Worm (Caenorhabditis elegans) whole organism, L1 larva: Measurements from ENCODE around the gene dos-3.

Experiments
- aha-1 ChIP-seq: fragments of 150-350 bp; optimal IDR thresholded peaks from 2 replicates; lab custom pipeline; 2014; ENCODE audit warnings: missing biosample characterization, missing genetic modification characterization
- ces-1 ChIP-seq: fragments of 150-350 bp; optimal IDR thresholded peaks from 2 replicates; lab custom pipeline; 2014; ENCODE audit warnings: missing biosample characterization, missing genetic modification reagents, missing genetic modification characterization
- efl-1 ChIP-seq, 4 experiments: fragments of 150-350 bp; optimal IDR thresholded peaks in 3 of 4; peaks in 1 of 4; 1 replicate in 1 of 4; 2 replicates in 3 of 4; lab custom pipeline; 2014; ENCODE audit warnings: missing biosample characterization in 2 of 4, missing genetic modification characterization in 2 of 4, missing genetic modification reagents in 2 of 4
- fkh-8 ChIP-seq: sonication (generic microtip); optimal IDR thresholded peaks from 2 replicates; lab custom pipeline; 2016; ENCODE audit warnings: mild to moderate bottlenecking, missing genetic modification characterization, missing compliant biosample characterization
- hlh-4 ChIP-seq: sonication (generic microtip); optimal IDR thresholded peaks from 2 replicates; lab custom pipeline; 2016; ENCODE audit warnings: mild to moderate bottlenecking, missing genetic modification characterization, missing compliant biosample characterization
- nhr-77 ChIP-seq: fragments of 150-350 bp; optimal IDR thresholded peaks from 2 replicates; lab custom pipeline; 2014; ENCODE audit warnings: missing biosample characterization, missing genetic modification characterization
- rnt-1 ChIP-seq: sonication (generic microtip); optimal IDR thresholded peaks from 2 replicates; lab custom pipeline; 2016; ENCODE audit warnings: mild to moderate bottlenecking, missing genetic modification characterization, moderate library complexity, missing compliant biosample characterization
- skn-1 ChIP-seq: fragments of 150-350 bp; optimal IDR thresholded peaks from 2 replicates; lab custom pipeline; 2014; ENCODE audit warnings: missing biosample characterization, missing genetic modification characterization
- tbx-2 ChIP-seq: sonication (generic microtip); optimal IDR thresholded peaks from 2 replicates; lab custom pipeline; 2016; ENCODE audit warnings: missing genetic modification characterization, missing compliant biosample characterization
- ztf-11 ChIP-seq, 2 experiments: sonication (generic microtip); optimal IDR thresholded peaks; 2 replicates each; lab custom pipeline; 2016 to 2017; ENCODE audit warnings: missing genetic modification characterization in 2 of 2, missing biosample characterization in 1 of 2, missing compliant biosample characterization in 1 of 2

ce11 chrIII:844577-844976 lies 5.2 kb upstream of the dos-3 start:
- TF ChIP-seq nhr-77 (tag; lab: Kevin White, UChicago) = no peak
- no peak for TF ChIP-seq ces-1 (GFP tag; lab: Kevin White, UChicago)
- TF ChIP-seq rnt-1 = peak; percentile 39
- no peak for TF ChIP-seq hlh-4 (tag; lab: Kevin White, UChicago)
- no peak for TF ChIP-seq aha-1
- TF ChIP-seq ztf-11 (tag; optimal IDR thresholded peaks at IDR 0.05; lab: Kevin White, UChicago) = no peak
- no peak for TF ChIP-seq efl-1 (optimal IDR thresholded peaks at IDR 0.05; lab: Kevin White, UChicago)
- TF ChIP-seq efl-1 (GFP tag; optimal IDR thresholded peaks at IDR 0.05 in 1 of 2; lab: Kevin White, UChicago) = peak in 1 of 2 experiments; percentile 92
- no peak for TF ChIP-seq skn-1 (tag; lab: Kevin White, UChicago)
- TF ChIP-seq fkh-8 (tag; lab: Kevin White, UChicago) = no peak
- TF ChIP-seq tbx-2 = no peak
